Fruit fly (Drosophila melanogaster) Kc167 (cell line): ENCODE results near the gene CG17234.

Experiments
- Myc ChIP-seq: fragments of >200 bp; optimal IDR thresholded peaks from 2 replicates; lab custom pipeline; 2017; ENCODE audit warnings: missing external identifiers
- Sin3A ChIP-seq: fragments of >200 bp; optimal IDR thresholded peaks from 2 replicates; lab custom pipeline; 2018; ENCODE audit warnings: missing external identifiers
- h ChIP-seq: fragments of >200 bp; optimal IDR thresholded peaks from 3 replicates; lab custom pipeline; 2018; ENCODE audit warnings: missing external identifiers
- insv ChIP-seq: fragments of >200 bp; optimal IDR thresholded peaks from 3 replicates; lab custom pipeline; 2018; ENCODE audit warnings: missing external identifiers
- psq ChIP-seq: fragments of >200 bp; optimal IDR thresholded peaks from 2 replicates; lab custom pipeline; 2017; ENCODE audit warnings: missing external identifiers
- ttk ChIP-seq: sonication (Bioruptor generic); optimal IDR thresholded peaks from 2 replicates; lab custom pipeline; 2017; ENCODE audit warnings: missing external identifiers

The CG17234 gene

DNA sequence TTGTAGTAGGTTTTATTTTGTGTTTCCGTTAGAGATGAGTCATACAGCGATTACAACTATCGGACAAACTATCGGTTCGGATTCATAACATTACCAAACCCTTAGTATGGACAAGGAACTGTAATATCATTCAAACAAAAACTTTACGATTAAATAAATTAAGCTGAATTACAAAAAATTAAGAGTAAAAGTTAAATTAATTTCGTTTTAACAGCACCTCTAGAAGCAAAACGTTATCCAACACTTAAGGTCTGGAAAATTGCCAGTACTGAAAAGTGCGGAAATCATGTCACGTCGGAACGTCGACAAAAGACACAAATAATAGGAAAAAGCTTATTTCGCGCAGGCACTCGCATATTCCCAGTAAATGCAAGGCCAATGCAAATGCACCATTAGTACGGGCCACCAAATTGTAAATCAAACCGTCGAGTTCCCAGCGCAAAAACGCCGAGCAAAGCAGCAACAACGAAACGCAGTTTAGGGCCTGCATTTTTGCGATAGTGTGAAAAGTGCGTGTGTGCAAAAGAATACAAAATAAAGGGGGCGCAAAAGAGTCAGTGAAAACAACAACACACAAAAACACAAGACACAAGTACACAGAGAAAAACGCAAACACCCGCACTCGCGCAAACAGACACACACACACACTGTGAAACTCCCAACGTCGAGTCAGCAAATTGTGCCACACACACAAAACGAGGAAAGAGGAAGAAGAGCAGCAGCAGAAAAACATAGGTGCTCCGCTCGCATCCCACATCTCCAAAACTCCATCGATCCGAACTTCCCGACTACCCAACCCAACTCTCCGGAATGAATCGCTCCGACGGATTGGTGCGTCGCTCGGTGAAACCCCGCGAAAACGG, 26.4 kb upstream of the CG17234 start, which contains the start of the genes CG15387 and sau:
Gene CG15387, minus strand, starts transcription at position 36 of the 863 bp plus-strand sequence.
Gene sau, plus strand, starts transcription at position 84 of the 863 bp plus-strand sequence.
- no peak for TF ChIP-seq Myc (lab: Kevin White, UChicago)
- TF ChIP-seq Sin3A: no peak
- TF ChIP-seq h (lab: Kevin White, UChicago): no peak
- no peak for TF ChIP-seq ttk
- TF ChIP-seq psq: no peak
- no peak for TF ChIP-seq insv (lab: Kevin White, UChicago)

DNA sequence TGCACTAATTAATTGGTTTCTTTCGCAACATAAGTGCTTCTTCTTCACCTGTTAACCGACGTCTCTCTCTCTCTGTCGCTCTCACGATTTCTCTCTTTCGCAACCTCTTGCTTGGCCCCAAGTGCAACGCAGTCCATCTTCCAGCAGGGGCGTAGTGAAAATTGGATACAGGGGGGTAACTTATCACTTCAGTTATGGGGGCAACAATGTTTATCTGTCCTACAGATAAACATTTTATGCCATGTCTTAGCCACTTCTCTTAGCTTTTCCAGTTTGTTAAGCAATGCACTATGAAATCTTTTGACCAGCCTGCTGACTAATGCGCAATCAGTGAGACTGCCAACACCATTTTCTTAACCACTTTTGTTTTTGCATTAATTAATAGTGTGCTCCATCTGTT, 25.5 kb upstream of the CG17234 start:
- no peak for TF ChIP-seq Myc (lab: Kevin White, UChicago)
- TF ChIP-seq insv (lab: Kevin White, UChicago): no peak
- TF ChIP-seq h (lab: Kevin White, UChicago): no peak
- no peak for TF ChIP-seq ttk
- TF ChIP-seq Sin3A: no peak
- no peak for TF ChIP-seq psq

DNA sequence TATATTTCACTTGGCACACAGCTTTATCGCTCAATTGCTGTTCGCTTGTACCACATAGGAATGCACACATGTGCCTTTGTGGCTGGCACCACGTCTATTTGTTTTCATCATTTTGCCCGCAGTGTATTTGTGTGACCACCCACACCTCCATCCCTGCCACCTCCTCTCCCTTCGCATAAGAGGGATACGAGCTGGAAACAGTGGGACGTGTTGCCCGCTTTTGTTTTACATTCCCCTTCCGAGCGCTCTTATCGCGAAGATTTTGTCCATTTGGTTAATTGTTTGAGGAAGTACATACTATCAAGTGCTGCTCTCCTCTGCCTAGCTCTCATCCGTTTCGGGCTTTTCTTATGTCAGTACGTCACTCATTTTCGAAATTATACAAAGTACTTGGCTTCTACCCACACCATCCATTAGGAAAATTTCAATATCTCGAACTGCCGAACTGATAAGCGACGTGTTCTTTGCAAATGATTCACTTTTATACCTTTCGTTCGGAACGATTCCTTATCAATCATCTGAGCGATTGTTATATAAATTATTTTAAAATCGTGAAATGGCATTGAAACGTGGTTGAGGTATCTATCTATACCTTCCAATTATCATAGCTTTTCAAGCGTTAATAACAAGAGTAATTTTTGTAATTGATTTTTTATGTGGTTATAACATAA, 24.5 kb upstream of the CG17234 start:
- TF ChIP-seq insv (lab: Kevin White, UChicago): no peak
- no peak for TF ChIP-seq psq
- no peak for TF ChIP-seq ttk
- TF ChIP-seq h (lab: Kevin White, UChicago): no peak

DNA sequence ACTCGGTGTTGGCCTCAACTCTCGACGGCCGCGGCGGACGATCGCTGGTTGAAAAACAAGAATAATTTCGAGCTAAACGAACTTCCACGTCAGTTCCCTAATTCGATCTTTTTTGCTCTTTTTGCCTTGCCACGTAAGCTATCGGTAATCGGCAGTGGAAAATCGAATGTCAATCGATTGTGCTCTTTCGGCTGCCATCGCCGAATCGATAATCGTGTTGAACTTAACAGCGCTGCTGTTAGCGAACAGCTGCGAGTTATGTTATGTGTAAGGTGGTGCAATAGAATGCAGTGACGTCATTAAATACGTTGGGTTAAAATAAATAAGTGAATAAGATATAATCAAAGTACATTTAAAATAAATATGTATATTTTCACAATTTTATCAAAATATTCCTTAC, 16.1 kb upstream of the CG17234 start, which contains the start of gene Sec24CD:
Gene Sec24CD, minus strand, starts transcription at position 123 of the 400 bp plus-strand sequence.
- peak; percentile 28 for TF ChIP-seq psq
- TF ChIP-seq insv (lab: Kevin White, UChicago): no peak

DNA sequence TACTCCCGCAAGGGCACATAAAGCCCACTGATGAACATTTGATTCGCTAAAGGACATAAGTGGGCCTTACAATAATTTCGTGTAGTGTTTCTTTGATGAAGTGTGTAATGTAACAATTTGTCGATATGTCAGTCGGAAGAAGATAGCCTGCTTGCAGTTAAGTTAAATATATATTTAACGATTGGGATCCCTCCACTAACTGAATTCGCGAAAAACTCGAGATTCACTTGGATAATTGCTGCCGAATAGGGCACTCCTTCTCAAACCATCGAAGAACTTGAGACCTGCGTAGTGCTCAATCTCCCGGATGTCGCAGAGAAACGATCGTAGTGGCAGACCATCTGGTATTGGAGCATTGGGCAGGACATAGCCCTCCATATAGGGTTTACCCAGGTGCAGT, 14.7 kb upstream of the CG17234 start, which contains the start of gene Tengl3:
Gene Tengl3, minus strand, starts transcription at position 101 of the 400 bp plus-strand sequence.
- TF ChIP-seq Myc (lab: Kevin White, UChicago) (no peak), insv (lab: Kevin White, UChicago) (no peak), h (lab: Kevin White, UChicago) (no peak), ttk (no peak), psq (no peak), Sin3A (no peak)

DNA sequence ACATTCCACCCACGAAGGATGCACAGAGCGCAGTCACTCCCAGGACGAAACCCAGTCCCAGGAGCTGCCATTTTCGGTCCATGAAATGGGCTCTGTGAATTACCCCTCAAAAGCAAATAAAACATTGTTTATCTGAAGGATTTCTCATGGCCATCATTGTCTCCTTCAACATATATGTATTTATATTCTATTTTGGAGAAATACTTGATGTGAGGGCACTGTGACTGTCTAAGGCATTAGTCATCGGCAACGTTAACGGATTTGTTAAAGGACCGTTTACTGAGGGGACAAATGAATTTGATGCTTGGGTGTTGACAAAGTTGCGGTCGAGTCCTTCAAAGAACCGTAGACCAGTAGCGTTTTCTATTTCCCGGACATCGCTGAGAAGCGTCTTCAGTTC, 13.6 kb upstream of the CG17234 start, which contains the start of gene Tengl2:
Gene Tengl2, minus strand, starts transcription at position 101 of the 400 bp plus-strand sequence.
- TF ChIP-seq Myc (lab: Kevin White, UChicago) (no peak), ttk (no peak), Sin3A (no peak), h (lab: Kevin White, UChicago) (no peak), psq (no peak), insv (lab: Kevin White, UChicago) (no peak)

DNA sequence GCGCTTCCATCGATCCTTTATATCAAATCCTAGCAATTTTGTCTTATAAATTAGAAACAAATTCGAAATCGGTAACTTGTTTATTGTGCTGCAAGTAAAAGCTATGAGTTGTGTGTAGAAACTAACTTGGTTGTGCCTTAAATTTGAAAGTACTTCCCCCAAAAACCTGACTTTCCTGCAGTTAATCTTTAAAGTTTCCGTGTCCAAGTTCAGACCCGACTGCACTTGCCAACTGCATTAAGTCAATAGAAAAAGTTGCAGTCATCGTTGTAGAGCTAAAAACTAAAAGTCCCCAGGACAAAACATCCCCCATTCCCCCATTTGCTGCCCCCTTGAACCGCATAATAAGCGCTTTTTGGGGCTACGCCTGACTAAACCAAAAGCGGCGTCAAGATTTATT, 12.4 kb upstream of the CG17234 start, which contains the start of gene Tengl1:
Gene Tengl1, minus strand, starts transcription at position 101 of the 400 bp plus-strand sequence.
- no peak for TF ChIP-seq ttk
- no peak for TF ChIP-seq psq
- TF ChIP-seq h (lab: Kevin White, UChicago): no peak
- no peak for TF ChIP-seq Sin3A
- TF ChIP-seq insv (lab: Kevin White, UChicago): no peak
- no peak for TF ChIP-seq Myc (lab: Kevin White, UChicago)

DNA sequence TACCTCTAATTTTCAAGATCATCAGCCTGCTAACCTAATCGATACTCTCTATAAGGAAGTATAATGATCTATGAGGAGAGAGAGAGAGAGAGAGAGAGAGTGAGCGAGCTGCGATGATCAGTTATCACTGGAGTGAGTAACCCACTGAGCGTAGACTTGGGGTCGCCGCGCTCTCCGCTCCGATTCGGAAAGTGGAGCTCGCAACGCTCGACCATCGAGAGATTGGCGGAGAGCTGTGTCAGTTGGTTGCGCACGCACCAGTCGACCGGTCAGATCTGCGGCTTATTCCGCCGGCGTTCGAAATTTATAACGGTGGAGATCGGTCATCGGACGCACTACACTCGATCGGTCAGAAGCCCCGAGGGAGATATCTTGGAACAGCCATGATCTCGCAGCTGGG, 10.7 kb upstream of the CG17234 start, which contains the start of gene CG4267:
Gene CG4267, plus strand, starts transcription at position 240 of the 400 bp plus-strand sequence.
- TF ChIP-seq psq: no peak
- TF ChIP-seq ttk: no peak
- TF ChIP-seq insv (lab: Kevin White, UChicago): no peak
- TF ChIP-seq Myc (lab: Kevin White, UChicago): no peak
- TF ChIP-seq h (lab: Kevin White, UChicago): no peak
- TF ChIP-seq Sin3A: no peak

DNA sequence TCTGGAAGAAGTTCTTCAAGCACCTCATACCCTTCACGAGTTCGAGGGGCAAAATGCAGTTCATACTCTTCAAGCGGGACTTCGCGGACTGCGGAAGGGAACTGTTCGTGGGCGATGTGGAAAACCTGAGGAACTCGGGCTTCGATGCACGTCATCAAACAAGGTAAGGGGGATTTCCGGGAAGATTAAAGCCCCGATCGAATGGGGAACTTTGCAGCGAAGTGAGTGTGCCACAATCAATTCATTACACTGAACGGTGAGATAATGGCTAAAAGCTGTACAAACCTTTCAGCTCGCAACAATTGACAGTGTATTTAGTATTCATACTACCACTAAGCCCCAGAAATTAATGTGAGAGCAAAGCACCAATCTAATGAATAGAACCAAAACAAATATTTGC, 10.1 kb upstream of the CG17234 start:
- TF ChIP-seq h (lab: Kevin White, UChicago): no peak
- no peak for TF ChIP-seq psq
- no peak for TF ChIP-seq insv (lab: Kevin White, UChicago)
- no peak for TF ChIP-seq Sin3A
- TF ChIP-seq ttk: no peak
- no peak for TF ChIP-seq Myc (lab: Kevin White, UChicago)

DNA sequence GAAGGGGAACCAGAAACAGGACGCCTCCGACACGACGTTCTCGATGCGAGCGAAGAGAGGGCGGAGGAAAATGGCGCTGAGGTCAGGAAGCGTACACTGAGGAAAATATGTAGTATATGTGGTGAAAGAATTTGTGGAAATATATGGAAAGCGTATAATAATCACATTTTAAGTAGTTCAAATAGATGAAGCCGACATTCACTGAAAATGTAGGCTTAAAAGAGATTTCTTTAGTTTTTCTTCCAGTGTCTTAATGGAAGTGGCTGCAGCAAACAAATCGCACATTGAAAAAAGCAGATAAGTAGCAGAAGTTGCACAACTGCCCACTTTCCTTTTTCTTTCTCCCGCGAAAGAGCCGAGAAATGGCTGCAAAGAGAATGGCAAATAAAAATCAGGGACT, 3.3 kb upstream of the CG17234 start:
- TF ChIP-seq insv (lab: Kevin White, UChicago) (no peak), psq (no peak), Sin3A (no peak), Myc (lab: Kevin White, UChicago) (no peak), h (lab: Kevin White, UChicago) (no peak), ttk (no peak)

DNA sequence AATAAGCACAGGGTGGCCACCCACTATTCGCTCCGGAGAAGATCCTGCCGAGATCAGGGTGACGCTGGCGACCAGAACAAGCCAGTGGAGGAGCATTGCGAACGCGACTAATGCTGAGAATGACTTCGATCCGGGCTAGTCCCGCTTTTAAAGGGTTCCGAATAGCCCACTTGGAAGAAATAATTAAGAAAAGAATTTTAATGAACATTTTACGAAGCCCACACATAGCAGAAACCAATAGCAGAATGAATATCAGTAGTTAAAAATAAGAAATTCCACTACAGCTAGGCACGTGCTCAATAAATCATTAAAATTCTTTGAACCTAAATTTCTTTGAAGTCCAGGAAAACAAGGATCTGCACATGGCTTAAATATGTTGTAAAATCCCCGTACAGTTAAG, 1.7 kb upstream of the CG17234 start, which contains the start of gene Ser12:
Gene Ser12, minus strand, starts transcription at position 101 of the 400 bp plus-strand sequence.
- TF ChIP-seq Myc (lab: Kevin White, UChicago) (no peak), h (lab: Kevin White, UChicago) (no peak), ttk (no peak), Sin3A (no peak), psq (no peak), insv (lab: Kevin White, UChicago) (no peak)

DNA sequence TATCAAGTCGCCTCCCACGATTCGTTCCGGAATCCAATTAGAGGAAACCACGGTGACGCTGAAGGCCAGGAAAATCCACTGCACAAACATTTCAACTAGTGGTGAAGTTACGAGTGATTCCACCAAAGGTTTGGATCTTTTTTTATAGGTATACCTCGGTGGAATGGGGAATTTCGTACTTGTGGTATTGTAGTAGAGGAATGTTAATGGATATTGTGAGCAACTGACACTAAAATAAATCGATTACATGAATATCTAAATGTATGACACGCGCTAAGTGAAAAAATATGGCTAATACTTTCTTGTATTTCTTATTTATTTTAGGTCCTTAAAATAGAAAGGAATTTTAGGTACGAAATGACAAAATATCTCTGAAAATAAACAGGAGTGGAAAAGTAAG, 604 bp upstream of the CG17234 start, which contains the start of gene CG17239:
Gene CG17239, minus strand, starts transcription at position 101 of the 400 bp plus-strand sequence.
- no peak for TF ChIP-seq psq
